Worm (Caenorhabditis elegans) whole organism, L1 larva: Measurements from ENCODE around the gene his-40.

Source experiments
- F16B12.6 ChIP-seq: fragments of 150-350 bp; optimal IDR thresholded peaks from 2 replicates; lab custom pipeline; 2014; ENCODE audit warnings: missing biosample characterization, missing genetic modification characterization
- ama-1 ChIP-seq: fragments of 150-350 bp; optimal IDR thresholded peaks from 2 replicates; lab custom pipeline; 2014
- blmp-1 ChIP-seq: fragments of 150-350 bp; optimal IDR thresholded peaks from 2 replicates; lab custom pipeline; 2014; ENCODE audit warnings: missing biosample characterization, missing genetic modification characterization
- ceh-63 ChIP-seq: fragments of 200-800 bp; sonication (Bioruptor generic); optimal IDR thresholded peaks from 2 replicates; lab custom pipeline; 2018; ENCODE audit warnings: mild to moderate bottlenecking, missing genetic modification characterization, missing compliant biosample characterization
- ceh-8 ChIP-seq: fragments of 200-800 bp; sonication (Bioruptor generic); optimal IDR thresholded peaks from 2 replicates; lab custom pipeline; 2018; ENCODE audit warnings: mild to moderate bottlenecking, missing genetic modification characterization, moderate library complexity, missing compliant biosample characterization
- ceh-82 ChIP-seq, 3 experiments: fragments of 150-350 bp in 1 of 3; sonication (generic microtip) in 2 of 3; optimal IDR thresholded peaks; 2 replicates each; lab custom pipeline; 2014 to 2017; ENCODE audit warnings: missing biosample characterization in 3 of 3, missing genetic modification characterization in 3 of 3
- ceh-88 ChIP-seq: fragments of 200-800 bp; sonication (Bioruptor generic); IDR thresholded peaks from 2 replicates; pipeline ENCODE4 v1.3.6; 2022; ENCODE audit warnings: missing genetic modification characterization, missing compliant biosample characterization
- ces-1 ChIP-seq: fragments of 150-350 bp; optimal IDR thresholded peaks from 2 replicates; lab custom pipeline; 2014; ENCODE audit warnings: missing biosample characterization, missing genetic modification reagents, missing genetic modification characterization
- efl-1 ChIP-seq, 4 experiments: fragments of 150-350 bp; optimal IDR thresholded peaks in 3 of 4; peaks in 1 of 4; 1 replicate in 1 of 4; 2 replicates in 3 of 4; lab custom pipeline; 2014; ENCODE audit warnings: missing biosample characterization in 2 of 4, missing genetic modification characterization in 2 of 4, missing genetic modification reagents in 2 of 4
- efl-3 ChIP-seq: fragments of 200-800 bp; sonication (Bioruptor generic); optimal IDR thresholded peaks from 2 replicates; lab custom pipeline; 2018; ENCODE audit warnings: mild to moderate bottlenecking, missing genetic modification characterization, missing compliant biosample characterization
- egl-13 ChIP-seq: sonication (generic microtip); optimal IDR thresholded peaks from 2 replicates; lab custom pipeline; 2016; ENCODE audit warnings: missing genotype, missing genetic modification reagents, missing genetic modification characterization, missing compliant biosample characterization
- elt-2 ChIP-seq: sonication (generic microtip); optimal IDR thresholded peaks from 2 replicates; lab custom pipeline; 2016; ENCODE audit warnings: missing genetic modification characterization, mild to moderate bottlenecking, inconsistent platforms, missing compliant biosample characterization, missing genetic modification reagents
- fkh-10 ChIP-seq: sonication (generic microtip); optimal IDR thresholded peaks from 2 replicates; lab custom pipeline; 2017; ENCODE audit warnings: missing biosample characterization, missing genetic modification reagents, missing genetic modification characterization
- fkh-4 ChIP-seq: sonication (generic microtip); optimal IDR thresholded peaks from 2 replicates; lab custom pipeline; 2016; ENCODE audit warnings: missing compliant biosample characterization, missing genetic modification characterization, borderline replicate concordance
- fos-1 ChIP-seq: fragments of 150-350 bp; optimal IDR thresholded peaks from 2 replicates; lab custom pipeline; 2014; ENCODE audit warnings: missing biosample characterization, missing genetic modification characterization
- hlh-17 ChIP-seq: fragments of 200-800 bp; sonication (Bioruptor generic); optimal IDR thresholded peaks from 2 replicates; lab custom pipeline; 2018; ENCODE audit warnings: missing genetic modification characterization, mild to moderate bottlenecking, missing compliant biosample characterization, moderate library complexity, borderline replicate concordance
- hpl-2 ChIP-seq: fragments of 150-350 bp; optimal IDR thresholded peaks from 2 replicates; lab custom pipeline; 2014; ENCODE audit warnings: missing biosample characterization, missing genetic modification reagents, missing genetic modification characterization
- irx-1 ChIP-seq: sonication (generic microtip); optimal IDR thresholded peaks from 2 replicates; lab custom pipeline; 2016; ENCODE audit warnings: missing genetic modification characterization, missing compliant biosample characterization
- isw-1 ChIP-seq: fragments of 200-800 bp; sonication (Bioruptor generic); IDR thresholded peaks from 2 replicates; pipeline ENCODE4 v1.3.6; 2022; ENCODE audit warnings: missing genetic modification characterization, missing compliant biosample characterization
- jun-1 ChIP-seq: fragments of 150-350 bp; optimal IDR thresholded peaks from 2 replicates; lab custom pipeline; 2014; ENCODE audit warnings: missing biosample characterization, missing genetic modification reagents, missing genetic modification characterization
- lin-13 ChIP-seq: fragments of 150-350 bp; optimal IDR thresholded peaks from 2 replicates; lab custom pipeline; 2014; ENCODE audit warnings: missing biosample characterization, missing genetic modification reagents, missing genetic modification characterization
- lin-14 ChIP-seq: fragments of 200-800 bp; sonication (Bioruptor generic); optimal IDR thresholded peaks from 2 replicates; lab custom pipeline; 2018; ENCODE audit warnings: mild to moderate bottlenecking, missing genetic modification characterization, moderate library complexity, missing compliant biosample characterization
- lin-15B ChIP-seq: fragments of 150-350 bp; sonication (generic microtip); optimal IDR thresholded peaks from 3 replicates; lab custom pipeline; 2014; ENCODE audit warnings: missing biosample characterization, missing genetic modification characterization
- lin-39 ChIP-seq: fragments of 150-350 bp; optimal IDR thresholded peaks from 2 replicates; lab custom pipeline; 2014; ENCODE audit warnings: missing biosample characterization, missing genetic modification reagents, missing genetic modification characterization
- mdl-1 ChIP-seq, 2 experiments: fragments of 150-350 bp; optimal IDR thresholded peaks; 2 replicates each; lab custom pipeline; 2014 to 2017; ENCODE audit warnings: missing biosample characterization in 2 of 2, missing genetic modification characterization in 2 of 2, inconsistent platforms in 1 of 2
- mef-2 ChIP-seq: fragments of 150-350 bp; optimal IDR thresholded peaks from 2 replicates; lab custom pipeline; 2014; ENCODE audit warnings: missing biosample characterization, missing genetic modification characterization
- mep-1 ChIP-seq: fragments of 150-350 bp; optimal IDR thresholded peaks from 2 replicates; lab custom pipeline; 2014; ENCODE audit warnings: missing biosample characterization, missing genetic modification characterization
- nhr-11 ChIP-seq: fragments of 150-350 bp; optimal IDR thresholded peaks from 2 replicates; lab custom pipeline; 2014; ENCODE audit warnings: missing biosample characterization, missing genetic modification characterization
- nhr-12 ChIP-seq: sonication (generic microtip); optimal IDR thresholded peaks from 2 replicates; lab custom pipeline; 2017; ENCODE audit warnings: missing biosample characterization, missing genetic modification characterization
- nhr-19 ChIP-seq: fragments of 200-800 bp; sonication (Bioruptor generic); conservative IDR thresholded peaks from 2 replicates; pipeline ENCODE4 v1.3.6; 2022; ENCODE audit warnings: missing genetic modification characterization, missing compliant biosample characterization
- nhr-20 ChIP-seq: sonication (generic microtip); optimal IDR thresholded peaks from 2 replicates; lab custom pipeline; 2016; ENCODE audit warnings: mild to moderate bottlenecking, missing genetic modification characterization, missing compliant biosample characterization
- nhr-237 ChIP-seq: fragments of 150-350 bp; optimal IDR thresholded peaks from 2 replicates; lab custom pipeline; 2014; ENCODE audit warnings: missing biosample characterization, missing genetic modification characterization
- nhr-47 ChIP-seq: sonication (generic microtip); optimal IDR thresholded peaks from 2 replicates; lab custom pipeline; 2016; ENCODE audit warnings: mild to moderate bottlenecking, missing genetic modification characterization, moderate library complexity, missing compliant biosample characterization
- nhr-77 ChIP-seq: fragments of 150-350 bp; optimal IDR thresholded peaks from 2 replicates; lab custom pipeline; 2014; ENCODE audit warnings: missing biosample characterization, missing genetic modification characterization
- nhr-84 ChIP-seq: sonication (generic microtip); optimal IDR thresholded peaks from 2 replicates; lab custom pipeline; 2017; ENCODE audit warnings: missing biosample characterization, missing genetic modification characterization
- nhr-85 ChIP-seq: sonication (generic microtip); peaks from one replicate; lab custom pipeline; 2016; ENCODE audit warnings: missing genetic modification characterization, inconsistent platforms, missing compliant biosample characterization
- nhr-90 ChIP-seq: sonication (generic microtip); optimal IDR thresholded peaks from 2 replicates; lab custom pipeline; 2016; ENCODE audit warnings: mild to moderate bottlenecking, missing genetic modification characterization, missing compliant biosample characterization; ENCODE audit not compliant: poor library complexity
- pag-3 ChIP-seq: sonication (generic microtip); optimal IDR thresholded peaks from 2 replicates; lab custom pipeline; 2017; ENCODE audit warnings: missing genetic modification characterization, mild to moderate bottlenecking, missing compliant biosample characterization, antibody characterized with exemption, borderline replicate concordance; ENCODE audit not compliant: insufficient read depth
- pax-3 ChIP-seq: fragments of 200-800 bp; sonication (Bioruptor generic); optimal IDR thresholded peaks from 2 replicates; lab custom pipeline; 2018; ENCODE audit warnings: mild to moderate bottlenecking, missing genetic modification characterization, moderate library complexity, missing compliant biosample characterization
- pqm-1 ChIP-seq: sonication (generic microtip); optimal IDR thresholded peaks from 3 replicates; lab custom pipeline; 2017; ENCODE audit warnings: missing biosample characterization, missing genetic modification characterization
- rnt-1 ChIP-seq: sonication (generic microtip); optimal IDR thresholded peaks from 2 replicates; lab custom pipeline; 2016; ENCODE audit warnings: mild to moderate bottlenecking, missing genetic modification characterization, moderate library complexity, missing compliant biosample characterization
- skn-1 ChIP-seq: fragments of 150-350 bp; optimal IDR thresholded peaks from 2 replicates; lab custom pipeline; 2014; ENCODE audit warnings: missing biosample characterization, missing genetic modification characterization
- snpc-4 ChIP-seq: fragments of 150-350 bp; optimal IDR thresholded peaks from 2 replicates; lab custom pipeline; 2014; ENCODE audit warnings: missing biosample characterization, missing genetic modification characterization
- snu-23 ChIP-seq: sonication (generic microtip); optimal IDR thresholded peaks from 2 replicates; lab custom pipeline; 2016; ENCODE audit warnings: missing genetic modification characterization, missing compliant biosample characterization
- swsn-7 ChIP-seq: sonication (generic microtip); optimal IDR thresholded peaks from 2 replicates; lab custom pipeline; 2016; ENCODE audit warnings: missing genetic modification characterization, missing compliant biosample characterization
- tbx-2 ChIP-seq: sonication (generic microtip); optimal IDR thresholded peaks from 2 replicates; lab custom pipeline; 2016; ENCODE audit warnings: missing genetic modification characterization, missing compliant biosample characterization
- tlp-1 ChIP-seq: fragments of 150-350 bp; optimal IDR thresholded peaks from 2 replicates; lab custom pipeline; 2014; ENCODE audit warnings: missing biosample characterization, missing genetic modification characterization
- unc-130 ChIP-seq: fragments of 150-350 bp; optimal IDR thresholded peaks from 2 replicates; lab custom pipeline; 2017; ENCODE audit warnings: missing biosample characterization, missing genetic modification characterization, inconsistent platforms
- unc-30 ChIP-seq: sonication (generic microtip); optimal IDR thresholded peaks from 2 replicates; lab custom pipeline; 2017; ENCODE audit warnings: missing biosample characterization, missing genetic modification characterization
- unc-62 ChIP-seq: fragments of 150-350 bp; optimal IDR thresholded peaks from 2 replicates; lab custom pipeline; 2014; ENCODE audit warnings: missing biosample characterization, missing genetic modification reagents, missing genetic modification characterization
- ztf-11 ChIP-seq, 2 experiments: sonication (generic microtip); optimal IDR thresholded peaks; 2 replicates each; lab custom pipeline; 2016 to 2017; ENCODE audit warnings: missing genetic modification characterization in 2 of 2, missing biosample characterization in 1 of 2, missing compliant biosample characterization in 1 of 2

Gene his-40

ce11 chrX:7284724-7285184, 25.2 kb upstream of the his-40 start (continued):
- TF ChIP-seq lin-15B (tag; lab: Kevin White, UChicago) (no peak), skn-1 (tag; lab: Kevin White, UChicago) (no peak), fos-1 (tag; lab: Kevin White, UChicago) (peak; percentile 7), tlp-1 (tag; lab: Kevin White, UChicago) (no peak), nhr-12 (tag; lab: Kevin White, UChicago) (no peak), nhr-20 (tag; lab: Kevin White, UChicago) (peak; percentile 9), lin-14 (GFP tag; lab: Kevin White, UChicago) (peak; percentile 94), hlh-17 (GFP tag; lab: Kevin White, UChicago) (no peak), ces-1 (GFP tag; lab: Kevin White, UChicago) (no peak), nhr-11 (tag; lab: Kevin White, UChicago) (no peak), pqm-1 (no peak), nhr-90 (tag; lab: Kevin White, UChicago) (no peak), egl-13 (tag; lab: Kevin White, UChicago) (peak; percentile 63), lin-13 (GFP tag; lab: Kevin White, UChicago) (no peak), nhr-85 (tag; lab: Kevin White, UChicago) (no peak), ama-1 (lab: Kevin White, UChicago) (no peak), efl-1 (optimal IDR thresholded peaks at IDR 0.05; lab: Kevin White, UChicago) (peak; percentile 19 to 21), efl-1 (GFP tag; optimal IDR thresholded peaks at IDR 0.05 in 1 of 2; lab: Kevin White, UChicago) (no peak), ceh-8 (GFP tag; lab: Kevin White, UChicago) (no peak), tbx-2 (tag; lab: Kevin White, UChicago) (peak; percentile 67), blmp-1 (tag; lab: Kevin White, UChicago) (no peak), ceh-82 (tag; optimal IDR thresholded peaks at IDR 0.05; lab: Kevin White, UChicago) (peak in 1 of 3 experiments; percentile 48), ceh-63 (GFP tag; lab: Kevin White, UChicago) (no peak), ceh-88 (GFP tag; lab: Robert Waterston, UW) (no peak), rnt-1 (tag; lab: Kevin White, UChicago) (peak; percentile 4), nhr-47 (tag; lab: Kevin White, UChicago) (peak; percentile 59), pax-3 (tag; lab: Kevin White, UChicago) (no peak), mep-1 (tag; lab: Kevin White, UChicago) (peak; percentile 41), F16B12.6 (no peak), mef-2 (tag; lab: Kevin White, UChicago) (no peak), mdl-1 (tag; optimal IDR thresholded peaks at IDR 0.05; lab: Kevin White, UChicago) (no peak), unc-30 (tag; lab: Kevin White, UChicago) (no peak), nhr-237 (tag; lab: Kevin White, UChicago) (no peak), elt-2 (tag; lab: Kevin White, UChicago) (no peak), snu-23 (GFP tag; lab: Kevin White, UChicago) (peak; percentile 31), fkh-10 (GFP tag; lab: Kevin White, UChicago) (peak; percentile 96), ztf-11 (tag; optimal IDR thresholded peaks at IDR 0.05; lab: Kevin White, UChicago) (no peak), efl-3 (GFP tag; lab: Kevin White, UChicago) (no peak), lin-39 (tag; lab: Kevin White, UChicago) (no peak), irx-1 (no peak), jun-1 (tag; lab: Kevin White, UChicago) (no peak), fkh-4 (tag; lab: Kevin White, UChicago) (no peak), hpl-2 (GFP tag; lab: Kevin White, UChicago) (no peak), isw-1 (GFP tag; lab: Robert Waterston, UW) (peak; percentile 33; the same call in 1 of the 2 replicates), unc-130 (no peak), snpc-4 (tag; lab: Kevin White, UChicago) (no peak), nhr-77 (tag; lab: Kevin White, UChicago) (peak; percentile 27), pag-3 (tag; lab: Kevin White, UChicago) (no peak), swsn-7 (peak; percentile 48), nhr-84 (tag; lab: Kevin White, UChicago) (no peak), unc-62 (GFP tag; lab: Kevin White, UChicago) (no peak), nhr-19 (GFP tag; lab: Robert Waterston, UW) (no peak)
